Fruit fly (Drosophila melanogaster) whole organism, wandering third instar larva: ENCODE measurements around the gene Os-C.

Experiments
- Abd-B ChIP-seq: fragments of >200 bp; optimal IDR thresholded peaks from 2 replicates; lab custom pipeline; 2017; ENCODE audit warnings: missing biosample characterization, missing genetic modification characterization
- CG32264 ChIP-seq: fragments of 200-800 bp; sonication (Bioruptor generic); optimal IDR thresholded peaks from 2 replicates; lab custom pipeline; 2016; ENCODE audit warnings: missing biosample characterization, missing genetic modification characterization
- CrebA ChIP-seq: fragments of 200-800 bp; sonication (Bioruptor generic); optimal IDR thresholded peaks from 2 replicates; lab custom pipeline; 2016; ENCODE audit warnings: missing biosample characterization, mild to moderate bottlenecking, missing genetic modification characterization, borderline replicate concordance
- Dfd ChIP-seq: fragments of >200 bp; optimal IDR thresholded peaks from 2 replicates; lab custom pipeline; 2017; ENCODE audit warnings: missing biosample characterization, missing genetic modification characterization
- Dif ChIP-seq: fragments of 200-275, 200-300 bp; sonication (Bioruptor generic); optimal IDR thresholded peaks from 2 replicates; lab custom pipeline; 2018; ENCODE audit warnings: missing biosample characterization, missing genetic modification characterization; ENCODE audit not compliant: partially characterized antibody
- GATAd ChIP-seq: sonication (Bioruptor generic); optimal IDR thresholded peaks from 2 replicates; lab custom pipeline; 2016; ENCODE audit warnings: missing biosample characterization, missing genetic modification characterization
- HLH106 ChIP-seq: fragments of 200-800 bp; optimal IDR thresholded peaks from 3 replicates; lab custom pipeline; 2019; ENCODE audit warnings: missing biosample characterization, mild to moderate bottlenecking, missing genetic modification characterization, moderate library complexity
- Hnf4 ChIP-seq: fragments of 200-800 bp; sonication (Bioruptor generic); optimal IDR thresholded peaks from 2 replicates; lab custom pipeline; 2016; ENCODE audit warnings: missing biosample characterization, mild to moderate bottlenecking, missing genetic modification characterization
- Hr83 ChIP-seq: fragments of 200-300 bp; sonication (Bioruptor generic); optimal IDR thresholded peaks from 2 replicates; lab custom pipeline; 2016; ENCODE audit warnings: missing biosample characterization, mild to moderate bottlenecking, missing genetic modification characterization, moderate library complexity; ENCODE audit not compliant: poor library complexity, severe bottlenecking
- Jra ChIP-seq: sonication (Bioruptor generic); optimal IDR thresholded peaks from 2 replicates; lab custom pipeline; 2016; ENCODE audit warnings: missing biosample characterization, missing genetic modification characterization
- Mio ChIP-seq: sonication (Bioruptor generic); optimal IDR thresholded peaks from 2 replicates; lab custom pipeline; 2016; ENCODE audit warnings: missing biosample characterization, missing genetic modification characterization
- Myc ChIP-seq: fragments of >200 bp; optimal IDR thresholded peaks from 2 replicates; lab custom pipeline; 2017
- N ChIP-seq: fragments of >200 bp; optimal IDR thresholded peaks from 2 replicates; lab custom pipeline; 2018; ENCODE audit warnings: missing biosample characterization, missing external identifiers, missing genetic modification characterization
- OdsH ChIP-seq: fragments of 200-800 bp; sonication (Bioruptor generic); optimal IDR thresholded peaks from 2 replicates; lab custom pipeline; 2016; ENCODE audit warnings: missing biosample characterization, mild to moderate bottlenecking, missing genetic modification characterization
- Sp1 ChIP-seq: fragments of 200-800 bp; sonication (Bioruptor generic); optimal IDR thresholded peaks from 3 replicates; lab custom pipeline; 2019; ENCODE audit warnings: missing biosample characterization, mild to moderate bottlenecking, missing genetic modification characterization, moderate library complexity
- Vsx2 ChIP-seq: fragments of 200-300, 225-300 bp; sonication (Bioruptor generic); optimal IDR thresholded peaks from 2 replicates; lab custom pipeline; 2018; ENCODE audit warnings: missing biosample characterization, missing genetic modification characterization; ENCODE audit not compliant: partially characterized antibody
- br ChIP-seq: fragments of 200-800 bp; sonication (Bioruptor generic); optimal IDR thresholded peaks from 2 replicates; lab custom pipeline; 2016; ENCODE audit warnings: missing biosample characterization, missing genetic modification characterization
- brk ChIP-seq: fragments of 200-800 bp; sonication (Bioruptor generic); optimal IDR thresholded peaks from 2 replicates; lab custom pipeline; 2016; ENCODE audit warnings: missing biosample characterization, mild to moderate bottlenecking, missing genetic modification characterization
- dsf ChIP-seq: sonication (Bioruptor generic); optimal IDR thresholded peaks from 2 replicates; lab custom pipeline; 2016; ENCODE audit warnings: missing biosample characterization, missing genetic modification characterization, borderline replicate concordance
- ey ChIP-seq: fragments of 200-800 bp; sonication (Bioruptor generic); optimal IDR thresholded peaks from 2 replicates; lab custom pipeline; 2016; ENCODE audit warnings: missing biosample characterization, missing genetic modification characterization
- foxo ChIP-seq, 2 experiments: fragments of 200-800 bp; sonication (Bioruptor generic); optimal IDR thresholded peaks; 2 replicates in 1 of 2; 3 replicates in 1 of 2; lab custom pipeline; 2016 to 2017; ENCODE audit warnings: missing biosample characterization in 2 of 2, missing genetic modification characterization in 2 of 2
- fru ChIP-seq: fragments of 200-800 bp; sonication (Bioruptor generic); optimal IDR thresholded peaks from 3 replicates; lab custom pipeline; 2016; ENCODE audit warnings: missing biosample characterization, mild to moderate bottlenecking, missing genetic modification characterization
- h ChIP-seq: fragments of 200-800 bp; sonication (Bioruptor generic); optimal IDR thresholded peaks from 3 replicates; lab custom pipeline; 2016; ENCODE audit warnings: missing biosample characterization, mild to moderate bottlenecking, missing genetic modification characterization
- jim ChIP-seq: fragments of 175-275, 200-325 bp; sonication (Bioruptor generic); optimal IDR thresholded peaks from 2 replicates; lab custom pipeline; 2016; ENCODE audit warnings: missing biosample characterization, mild to moderate bottlenecking, missing genetic modification characterization
- pan ChIP-seq: fragments of >200 bp; optimal IDR thresholded peaks from 2 replicates; lab custom pipeline; 2017
- psq ChIP-seq: fragments of 200-800 bp; sonication (Bioruptor generic); optimal IDR thresholded peaks from 3 replicates; lab custom pipeline; 2017; ENCODE audit warnings: missing biosample characterization, mild to moderate bottlenecking, missing genetic modification characterization, moderate library complexity
- rgr ChIP-seq: fragments of 200-800 bp; sonication (Bioruptor generic); optimal IDR thresholded peaks from 3 replicates; lab custom pipeline; 2016; ENCODE audit warnings: missing biosample characterization, mild to moderate bottlenecking, missing genetic modification characterization
- sage ChIP-seq: fragments of 200-800 bp; sonication (Bioruptor generic); optimal IDR thresholded peaks from 2 replicates; lab custom pipeline; 2016; ENCODE audit warnings: missing biosample characterization, mild to moderate bottlenecking, missing genetic modification characterization
- sv ChIP-seq: fragments of 200-800 bp; sonication (Bioruptor generic); optimal IDR thresholded peaks from 3 replicates; lab custom pipeline; 2016; ENCODE audit warnings: missing biosample characterization, missing genetic modification characterization
- tai ChIP-seq: sonication (Bioruptor generic); optimal IDR thresholded peaks from 2 replicates; lab custom pipeline; 2016; ENCODE audit warnings: missing biosample characterization, missing genetic modification characterization
- woc ChIP-seq: sonication (Bioruptor generic); optimal IDR thresholded peaks from 2 replicates; lab custom pipeline; 2016; ENCODE audit warnings: missing biosample characterization, mild to moderate bottlenecking, missing genetic modification characterization

Os-C gene

dm6 chr3R:7981396-7981795 is 2.6 kb downstream of the Os-C start:
- TF ChIP-seq pan (lab: Kevin White, UChicago) (no peak), Hnf4 (GFP tag; lab: Kevin White, UChicago) (no peak), Abd-B (GFP tag; lab: Kevin White, UChicago) (no peak), foxo (GFP tag; optimal IDR thresholded peaks at IDR 0.05; lab: Kevin White, UChicago) (no peak), CrebA (GFP tag; lab: Kevin White, UChicago) (no peak), Sp1 (GFP tag; lab: Kevin White, UChicago) (no peak), Myc (lab: Kevin White, UChicago) (peak; percentile 63), Jra (no peak), woc (GFP tag; lab: Kevin White, UChicago) (no peak), sv (GFP tag; lab: Kevin White, UChicago) (no peak), br (GFP tag; lab: Kevin White, UChicago) (no peak), tai (GFP tag; lab: Kevin White, UChicago) (peak; percentile 24), Vsx2 (peak; percentile 50), psq (GFP tag; lab: Kevin White, UChicago) (no peak), Dfd (GFP tag; lab: Kevin White, UChicago) (no peak), HLH106 (tag; lab: Kevin White, UChicago) (no peak)

DNA sequence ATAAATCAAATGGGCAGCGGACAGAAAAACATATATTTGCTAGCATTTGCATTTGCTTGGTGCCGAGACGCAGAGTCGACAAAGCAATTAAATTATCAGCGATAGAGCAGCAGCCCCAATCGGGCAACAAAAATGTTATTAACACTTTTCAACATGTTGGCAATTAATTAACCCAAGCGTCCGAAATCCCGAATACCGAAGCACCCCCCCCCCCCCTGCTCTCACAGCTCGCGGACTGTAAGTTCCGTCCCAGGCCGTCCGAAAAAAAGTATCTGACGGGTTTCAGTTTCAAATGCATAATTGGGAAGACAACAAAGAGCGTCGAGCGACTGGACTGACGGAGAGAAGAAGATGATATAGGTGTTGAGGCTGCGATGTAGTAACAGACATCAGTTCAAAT is 11.5 kb downstream of the Os-C start:
- no peak for TF ChIP-seq psq (GFP tag; lab: Kevin White, UChicago)
- TF ChIP-seq Dfd (GFP tag; lab: Kevin White, UChicago): peak; percentile 51
- no peak for TF ChIP-seq rgr (GFP tag; lab: Kevin White, UChicago)
- no peak for TF ChIP-seq pan (lab: Kevin White, UChicago)
- no peak for TF ChIP-seq tai (GFP tag; lab: Kevin White, UChicago)

- no peak for TF ChIP-seq sage (GFP tag; lab: Kevin White, UChicago)
- no peak for TF ChIP-seq rgr (GFP tag; lab: Kevin White, UChicago)
- TF ChIP-seq fru (GFP tag; lab: Kevin White, UChicago): peak; percentile 39
- no peak for TF ChIP-seq h (GFP tag; lab: Kevin White, UChicago)
- TF ChIP-seq N (GFP tag; lab: Kevin White, UChicago): no peak
- TF ChIP-seq CG32264 (GFP tag; lab: Kevin White, UChicago): no peak
- no peak for TF ChIP-seq ey
Observed at dm6 chr3R:7990799-7991423, 12.2 kb downstream of the Os-C start.

- TF ChIP-seq Myc (lab: Kevin White, UChicago) (peak; percentile 38), dsf (GFP tag; lab: Kevin White, UChicago) (no peak), rgr (GFP tag; lab: Kevin White, UChicago) (no peak), Hr83 (no peak)
Observed at dm6 chr3R:7991446-7991845, 12.7 kb downstream of the Os-C start.

dm6 chr3R:7992100-7992499 is 13.3 kb downstream of the Os-C start:
- no peak for TF ChIP-seq woc (GFP tag; lab: Kevin White, UChicago)
- TF ChIP-seq OdsH (GFP tag; lab: Kevin White, UChicago): no peak
- TF ChIP-seq rgr (GFP tag; lab: Kevin White, UChicago): no peak
- no peak for TF ChIP-seq Hr83
- TF ChIP-seq Mio (GFP tag; lab: Kevin White, UChicago): no peak
- TF ChIP-seq tai (GFP tag; lab: Kevin White, UChicago): no peak
- TF ChIP-seq fru (GFP tag; lab: Kevin White, UChicago): no peak
- TF ChIP-seq brk (GFP tag; lab: Kevin White, UChicago): no peak
- TF ChIP-seq N (GFP tag; lab: Kevin White, UChicago): no peak
- no peak for TF ChIP-seq GATAd (GFP tag; lab: Kevin White, UChicago)
- TF ChIP-seq foxo (GFP tag; optimal IDR thresholded peaks at IDR 0.05; lab: Kevin White, UChicago): no peak
- TF ChIP-seq CrebA (GFP tag; lab: Kevin White, UChicago): no peak
- TF ChIP-seq jim: no peak
- no peak for TF ChIP-seq Dfd (GFP tag; lab: Kevin White, UChicago)
- no peak for TF ChIP-seq Dif (GFP tag; lab: Kevin White, UChicago)
